Fruit fly (Drosophila melanogaster): ENCODE measurements around the gene lectin-37Db.

DNA sequence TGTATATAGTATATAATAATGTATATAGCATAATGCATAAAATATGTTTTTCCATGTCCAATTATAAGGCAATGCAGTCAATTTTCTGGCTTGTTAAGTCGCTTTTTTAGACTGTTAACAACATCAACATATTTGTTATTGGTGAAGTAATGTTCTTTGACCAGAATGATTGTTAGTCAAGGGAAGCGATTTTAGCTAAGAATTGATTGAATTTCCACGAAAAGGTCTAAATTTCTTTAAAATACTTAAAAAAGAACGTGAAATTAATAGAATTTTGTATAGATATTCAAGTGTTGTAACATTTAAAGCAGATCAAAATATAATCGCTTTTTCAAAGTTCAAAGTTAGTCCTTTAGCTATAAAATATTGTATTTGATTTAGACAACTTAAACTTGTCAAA is 44.5 kb downstream of the lectin-37Db start:
- TF ChIP-seq Mnt (GFP tag; optimal IDR thresholded peaks at IDR 0.05) (no peak), CG14711 (tag; optimal IDR thresholded peaks at IDR 0.05) (no peak), ovo (GFP tag; optimal IDR thresholded peaks at IDR 0.05) (no peak)
